Worm (Caenorhabditis elegans): Measurements from ENCODE around the gene sre-31.
"Not testable (repeated sequence)": the region's sequence is repeated elsewhere in the genome, so short reads cannot be mapped to it uniquely, and the experiment has no call there.

sre-31 gene

DNA sequence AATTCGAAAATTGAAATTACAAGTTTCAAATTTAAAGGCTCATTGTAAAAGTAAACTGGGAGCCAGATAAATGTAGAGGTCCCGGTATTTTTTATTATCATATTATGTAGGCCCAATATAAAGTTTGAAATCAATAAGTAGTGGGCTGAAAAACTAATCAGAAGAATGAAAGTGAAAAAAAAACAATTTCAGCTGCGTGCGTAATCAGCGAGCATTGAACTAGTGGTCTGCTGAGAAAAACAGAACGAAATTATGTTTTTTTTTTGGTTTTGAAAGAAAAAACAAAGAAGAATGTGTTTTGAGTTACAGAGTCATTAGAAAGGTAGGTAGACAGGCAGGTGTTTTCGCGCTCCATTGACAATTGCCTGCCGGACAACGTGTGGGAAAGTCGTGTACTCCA is at the start of gene sre-31:
TSS of gene sre-31 (minus strand) at position 101 of the 400 bp plus-strand sequence.
- TF ChIP-seq ref-1 (GFP tag; conservative IDR thresholded peaks at IDR 0.05) (no peak), tab-1 (GFP tag; IDR thresholded peaks at IDR 0.05) (no peak), T22C8.4 (GFP tag; IDR thresholded peaks at IDR 0.05) (no peak), cog-1 (tag; optimal IDR thresholded peaks at IDR 0.05) (no peak), ztf-23 (GFP tag; IDR thresholded peaks at IDR 0.05) (no peak), med-1 (GFP tag; optimal IDR thresholded peaks at IDR 0.05; ENCODE audit: insufficient read depth) (no peak), klf-2 (GFP tag; conservative IDR thresholded peaks at IDR 0.05) (no peak), flt-1 (GFP tag; IDR thresholded peaks at IDR 0.05) (no peak), ztf-29 (GFP tag; IDR thresholded peaks at IDR 0.05) (no peak)

DNA sequence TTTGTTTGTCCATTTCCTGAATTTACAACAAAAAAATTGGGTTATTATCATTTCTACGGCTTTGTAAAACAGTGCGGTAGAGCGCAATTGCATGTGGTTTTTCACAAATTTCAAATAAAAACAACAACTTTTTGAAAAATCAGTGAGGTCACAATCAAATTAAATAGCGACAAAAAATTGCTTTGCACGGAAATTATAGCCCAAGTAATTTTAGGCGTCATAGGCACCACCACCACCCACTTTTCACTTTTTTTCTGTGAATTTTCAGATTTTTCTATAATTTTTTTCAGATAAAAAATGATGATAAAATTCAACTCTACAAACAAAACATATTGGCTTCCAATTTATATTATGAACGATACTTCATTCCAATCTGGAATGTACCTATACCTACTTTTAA is 48.7 kb upstream of the sre-31 start, which contains the start of gene sre-38:
TSS of gene sre-38 (plus strand) at position 301 of the 400 bp plus-strand sequence.
- TF ChIP-seq T22C8.4 (GFP tag; IDR thresholded peaks at IDR 0.05), result no peak
- no peak for TF ChIP-seq klf-2 (GFP tag; conservative IDR thresholded peaks at IDR 0.05)
- TF ChIP-seq med-1 (GFP tag; optimal IDR thresholded peaks at IDR 0.05; ENCODE audit: insufficient read depth), result no peak
- no peak for TF ChIP-seq cog-1 (tag; optimal IDR thresholded peaks at IDR 0.05)
- TF ChIP-seq ztf-23 (GFP tag; IDR thresholded peaks at IDR 0.05), result no peak
- TF ChIP-seq ztf-29 (GFP tag; IDR thresholded peaks at IDR 0.05), result no peak
- no peak for TF ChIP-seq tab-1 (GFP tag; IDR thresholded peaks at IDR 0.05)
- TF ChIP-seq ref-1 (GFP tag; conservative IDR thresholded peaks at IDR 0.05), result no peak

DNA sequence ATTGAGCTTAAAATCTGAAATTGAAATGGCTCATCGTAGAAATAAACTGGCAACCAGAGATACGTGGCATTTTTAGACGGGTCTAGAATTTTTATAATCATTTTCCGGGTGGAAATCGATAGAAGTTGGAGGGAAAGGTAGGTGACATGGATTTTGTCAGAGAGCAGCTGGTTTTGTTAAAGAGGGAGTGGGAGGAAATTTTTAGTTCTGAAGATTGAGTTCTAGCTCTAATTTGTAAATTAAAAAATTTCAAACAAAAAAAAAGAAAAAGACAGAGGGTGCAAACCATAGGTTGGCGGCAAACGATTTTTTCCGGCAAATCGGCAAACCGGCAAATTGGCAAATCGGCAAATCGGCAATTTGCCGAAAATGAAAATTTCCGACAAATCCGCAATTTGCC is 48.0 kb upstream of the sre-31 start, which contains the start of gene sre-32:
TSS of gene sre-32 (minus strand) at position 101 of the 400 bp plus-strand sequence.
- TF ChIP-seq ztf-23 (GFP tag; IDR thresholded peaks at IDR 0.05), result no peak
- 0 out of 2 replicates have a peak, but pooled peaks have one; percentile 42 for TF ChIP-seq tab-1 (GFP tag; IDR thresholded peaks at IDR 0.05)

DNA sequence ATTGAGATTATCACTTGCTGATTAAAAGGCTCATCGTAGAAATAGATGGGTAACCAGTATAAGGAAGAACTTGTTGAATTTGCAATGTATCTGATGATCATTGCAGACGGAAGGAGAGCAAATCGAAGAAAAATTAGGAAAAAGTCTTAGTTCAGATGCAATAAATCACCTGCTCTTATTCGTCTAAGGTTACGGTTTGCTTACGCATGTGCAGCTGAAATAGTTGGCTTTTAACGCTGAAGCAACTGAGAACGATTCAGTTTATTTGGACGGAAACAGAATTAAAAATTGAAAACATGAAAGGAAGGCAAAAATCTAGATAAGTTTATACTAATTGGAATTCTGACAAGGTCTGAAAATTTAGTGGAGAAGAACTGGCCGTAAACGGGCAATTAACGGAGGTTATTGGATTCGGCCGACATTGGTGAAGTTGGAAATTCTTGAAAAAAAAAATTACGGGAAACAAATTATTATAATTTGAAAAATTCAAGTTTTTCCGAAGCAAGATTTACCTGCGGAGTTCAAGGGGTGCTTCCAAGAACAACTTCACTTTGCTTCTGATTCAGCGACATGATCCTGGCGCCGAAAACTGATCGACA is 44.2 kb upstream of the sre-31 start, which contains the start of the genes sre-35 and sre-33:
TSS of gene sre-35 (minus strand) at position 101 of the 599 bp plus-strand sequence.
TSS of gene sre-33 (plus strand) at position 549 of the 599 bp plus-strand sequence.
- TF ChIP-seq ztf-23 (GFP tag; IDR thresholded peaks at IDR 0.05) (no peak), ref-1 (GFP tag; conservative IDR thresholded peaks at IDR 0.05) (no peak), flt-1 (GFP tag; IDR thresholded peaks at IDR 0.05) (no peak), klf-2 (GFP tag; conservative IDR thresholded peaks at IDR 0.05) (no peak), cog-1 (tag; optimal IDR thresholded peaks at IDR 0.05) (no peak), med-1 (GFP tag; optimal IDR thresholded peaks at IDR 0.05; ENCODE audit: insufficient read depth) (no peak), tab-1 (GFP tag; IDR thresholded peaks at IDR 0.05) (no peak), ztf-29 (GFP tag; IDR thresholded peaks at IDR 0.05) (no peak), T22C8.4 (GFP tag; IDR thresholded peaks at IDR 0.05) (no peak)

DNA sequence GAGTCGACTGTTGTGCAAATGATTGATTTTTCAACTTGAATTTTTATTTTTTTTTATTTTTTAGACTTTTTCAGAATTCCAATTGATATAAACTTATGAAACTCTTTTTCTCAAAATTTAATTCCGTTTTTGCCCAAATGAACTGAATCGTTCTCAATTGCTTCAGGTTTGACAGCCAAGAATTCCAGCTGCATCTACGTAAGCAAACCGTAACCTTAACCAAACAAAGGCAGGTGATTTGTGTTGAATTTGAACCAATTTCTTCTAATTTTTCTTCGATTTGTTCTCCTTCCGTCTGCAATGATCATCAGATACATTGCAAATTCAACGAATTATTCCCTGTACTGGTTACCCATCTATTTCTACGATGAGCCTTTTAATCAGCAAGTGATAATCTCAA is 41.2 kb upstream of the sre-31 start, which contains the start of gene sre-34:
TSS of gene sre-34 (plus strand) at position 301 of the 400 bp plus-strand sequence.
- no peak for TF ChIP-seq tab-1 (GFP tag; IDR thresholded peaks at IDR 0.05)
- TF ChIP-seq ref-1 (GFP tag; conservative IDR thresholded peaks at IDR 0.05), result no peak
- no peak for TF ChIP-seq flt-1 (GFP tag; IDR thresholded peaks at IDR 0.05)

DNA sequence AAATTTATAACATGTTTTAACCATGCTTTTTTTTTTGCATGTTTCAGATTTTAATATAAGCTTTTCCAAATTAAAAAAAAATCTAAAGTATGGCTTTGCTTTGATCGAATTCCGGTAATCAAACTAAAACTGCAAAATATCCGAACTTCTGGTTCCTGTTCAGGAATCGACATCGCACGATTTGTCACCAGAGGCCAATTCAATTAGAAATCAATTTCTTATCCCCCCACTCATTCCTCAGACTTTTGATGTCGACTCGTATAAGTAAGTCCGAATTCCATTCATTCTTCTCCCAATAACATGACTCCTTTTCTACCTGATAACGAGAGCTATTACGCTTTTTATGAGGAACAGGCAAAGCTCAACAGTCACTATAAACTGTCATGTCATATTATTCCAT is 39.6 kb upstream of the sre-31 start, which contains the start of gene srh-27:
TSS of gene srh-27 (plus strand) at position 301 of the 400 bp plus-strand sequence.
- TF ChIP-seq ref-1 (GFP tag; conservative IDR thresholded peaks at IDR 0.05) (no peak), flt-1 (GFP tag; IDR thresholded peaks at IDR 0.05) (no peak), cog-1 (tag; optimal IDR thresholded peaks at IDR 0.05) (no peak), ztf-23 (GFP tag; IDR thresholded peaks at IDR 0.05) (no peak), T22C8.4 (GFP tag; IDR thresholded peaks at IDR 0.05) (no peak), tab-1 (GFP tag; IDR thresholded peaks at IDR 0.05) (no peak), klf-2 (GFP tag; conservative IDR thresholded peaks at IDR 0.05) (no peak), med-1 (GFP tag; optimal IDR thresholded peaks at IDR 0.05; ENCODE audit: insufficient read depth) (no peak)

DNA sequence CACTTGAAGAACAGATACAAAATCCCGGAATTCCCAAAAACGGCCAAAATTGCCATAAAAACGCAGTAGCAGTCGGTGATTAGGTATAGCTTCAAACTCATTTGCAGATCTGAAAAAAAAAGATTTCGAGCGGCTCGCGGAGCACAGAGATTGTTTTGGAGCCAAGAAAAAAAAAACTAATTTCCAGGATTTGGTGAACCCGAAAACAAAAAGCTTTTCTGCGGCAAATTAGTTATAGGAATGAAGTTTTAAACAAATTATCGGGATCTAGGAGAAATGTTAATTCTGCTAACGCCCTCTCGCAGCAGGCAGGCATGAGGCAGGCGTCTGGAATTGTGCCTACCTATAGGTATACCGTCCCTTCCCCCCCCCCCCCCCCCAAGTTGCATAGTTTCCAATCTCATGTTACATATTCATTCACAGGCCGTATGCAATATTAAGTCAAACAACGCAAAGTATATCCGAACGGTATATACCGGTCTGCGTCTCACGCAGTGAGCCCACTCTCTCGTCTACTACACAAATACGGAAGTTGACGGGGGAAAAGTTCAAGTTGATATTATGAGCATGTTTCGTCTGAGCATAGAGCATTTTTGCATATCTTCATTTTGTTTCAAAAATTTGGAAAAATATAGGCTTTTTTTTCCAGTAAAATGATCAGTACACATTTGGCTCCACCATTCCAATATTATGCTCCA is 36.2 kb upstream of the sre-31 start, which contains the start of the genes W05H5.1 and pitr-6:
TSS of gene W05H5.1 (minus strand) at position 101 of the 698 bp plus-strand sequence.
TSS of gene pitr-6 (plus strand) at position 648 of the 698 bp plus-strand sequence.
- no peak for TF ChIP-seq ztf-29 (GFP tag; IDR thresholded peaks at IDR 0.05)
- no peak for TF ChIP-seq ref-1 (GFP tag; conservative IDR thresholded peaks at IDR 0.05)
- no peak for TF ChIP-seq tab-1 (GFP tag; IDR thresholded peaks at IDR 0.05)
- TF ChIP-seq ztf-23 (GFP tag; IDR thresholded peaks at IDR 0.05), result no peak
- no peak for TF ChIP-seq T22C8.4 (GFP tag; IDR thresholded peaks at IDR 0.05)
- TF ChIP-seq cog-1 (tag; optimal IDR thresholded peaks at IDR 0.05), result no peak
- no peak for TF ChIP-seq med-1 (GFP tag; optimal IDR thresholded peaks at IDR 0.05; ENCODE audit: insufficient read depth)
- no peak for TF ChIP-seq klf-2 (GFP tag; conservative IDR thresholded peaks at IDR 0.05)
- TF ChIP-seq flt-1 (GFP tag; IDR thresholded peaks at IDR 0.05), result no peak

DNA sequence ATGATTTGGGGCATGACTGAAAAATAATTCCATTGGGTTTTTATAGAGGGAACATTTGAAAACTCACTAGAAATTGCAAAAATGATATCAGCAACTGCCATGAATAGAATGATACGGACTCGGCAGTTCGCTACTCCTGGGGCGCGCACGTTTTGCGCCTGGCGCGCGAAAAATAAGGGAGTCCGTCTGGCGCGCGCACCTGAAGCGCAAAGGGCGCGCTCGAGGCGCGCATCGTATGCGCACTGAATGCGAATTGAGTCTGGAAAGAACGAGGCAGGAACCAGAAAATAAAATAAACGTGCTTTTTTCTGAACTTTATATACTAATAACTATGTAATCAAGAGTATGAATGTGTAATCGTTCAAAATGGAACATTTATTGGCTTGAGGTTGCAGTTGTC is 32.5 kb upstream of the sre-31 start, which contains the start of gene Y57A10C.10:
TSS of gene Y57A10C.10 (minus strand) at position 101 of the 400 bp plus-strand sequence.
- not testable (repeated sequence) for TF ChIP-seq ztf-29 (GFP tag; IDR thresholded peaks at IDR 0.05); flt-1 (GFP tag; IDR thresholded peaks at IDR 0.05); ref-1 (GFP tag; conservative IDR thresholded peaks at IDR 0.05)

DNA sequence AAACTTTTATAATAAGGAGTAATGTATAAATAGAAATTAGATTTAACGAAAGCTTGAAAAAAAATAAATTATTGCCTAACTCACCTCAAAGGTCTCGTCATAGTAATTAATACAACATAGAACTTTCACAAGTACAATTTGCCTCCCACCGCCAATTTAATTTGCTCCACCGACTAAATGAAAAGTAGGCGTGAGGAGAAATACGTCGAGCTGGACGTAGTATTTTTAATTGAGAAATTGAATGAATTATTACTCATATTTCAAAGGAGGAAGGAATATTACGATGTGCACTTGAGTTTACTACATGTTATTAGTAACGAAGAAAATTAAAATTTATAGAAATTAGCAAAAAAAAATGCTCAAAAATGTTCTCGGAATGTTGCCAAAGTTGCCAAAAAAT is 29.8 kb upstream of the sre-31 start, which contains the start of gene Y57A10C.9:
TSS of gene Y57A10C.9 (minus strand) at position 101 of the 400 bp plus-strand sequence.
- TF ChIP-seq med-1 (GFP tag; optimal IDR thresholded peaks at IDR 0.05; ENCODE audit: insufficient read depth), result no peak
- no peak for TF ChIP-seq ref-1 (GFP tag; conservative IDR thresholded peaks at IDR 0.05)
- no peak for TF ChIP-seq ztf-29 (GFP tag; IDR thresholded peaks at IDR 0.05)
- TF ChIP-seq cog-1 (tag; optimal IDR thresholded peaks at IDR 0.05), result no peak
- TF ChIP-seq T22C8.4 (GFP tag; IDR thresholded peaks at IDR 0.05), result no peak

Measured in whole organism, midembryonic.